Fruit fly (Drosophila melanogaster) whole organism, embryonic: ENCODE measurements around the gene CG33969.

Experiments
- Abd-B ChIP-seq: fragments of 200-800 bp; sonication (Bioruptor generic); optimal IDR thresholded peaks from 2 replicates; lab custom pipeline; 2018; ENCODE audit warnings: missing biosample characterization, mild to moderate bottlenecking, missing genetic modification characterization, moderate library complexity
- Ada2b ChIP-seq: fragments of 200-800 bp; sonication (Bioruptor generic); IDR thresholded peaks from 2 replicates; pipeline ENCODE4 v1.3.6; 2022; ENCODE audit warnings: missing biosample characterization, missing genetic modification characterization
- BtbVII ChIP-seq: fragments of 200-800 bp; sonication (Bioruptor generic); optimal IDR thresholded peaks from 3 replicates; lab custom pipeline; 2017; ENCODE audit warnings: missing biosample characterization, mild to moderate bottlenecking, missing genetic modification characterization
- CG10147 ChIP-seq: fragments of 200-800 bp; sonication (Bioruptor generic); optimal IDR thresholded peaks from 2 replicates; lab custom pipeline; 2019; ENCODE audit warnings: missing biosample characterization, mild to moderate bottlenecking, missing genetic modification characterization, moderate library complexity
- CG10209 ChIP-seq: fragments of 200-800 bp; sonication (Bioruptor generic); optimal IDR thresholded peaks from 3 replicates; lab custom pipeline; 2017; ENCODE audit warnings: missing biosample characterization, mild to moderate bottlenecking, missing genetic modification characterization, missing genetic modification reagents
- CG10366 ChIP-seq: fragments of 200-800 bp; sonication (Bioruptor generic); IDR thresholded peaks from 2 replicates; pipeline ENCODE4 v1.3.6; 2022; ENCODE audit warnings: missing biosample characterization, missing genetic modification characterization
- CG10543 ChIP-seq: fragments of 200-800 bp; sonication (Bioruptor generic); optimal IDR thresholded peaks from 3 replicates; lab custom pipeline; 2017; ENCODE audit warnings: missing biosample characterization, mild to moderate bottlenecking, missing genetic modification characterization, moderate library complexity
- CG11247 ChIP-seq: fragments of 200-800 bp; sonication (Bioruptor generic); IDR thresholded peaks from 2 replicates; pipeline ENCODE4 v1.3.6; 2022; ENCODE audit warnings: missing biosample characterization, missing genetic modification characterization
- CG12769 ChIP-seq: fragments of 200-800 bp; sonication (Bioruptor generic); optimal IDR thresholded peaks from 2 replicates; lab custom pipeline; 2019; ENCODE audit warnings: missing biosample characterization, mild to moderate bottlenecking, missing genetic modification characterization, moderate library complexity
- CG13424 ChIP-seq: fragments of 200-800 bp; sonication (Bioruptor generic); optimal IDR thresholded peaks from 2 replicates; lab custom pipeline; 2019; ENCODE audit warnings: missing biosample characterization, mild to moderate bottlenecking, missing genetic modification characterization, moderate library complexity
- CG14965 ChIP-seq: fragments of 200-800 bp; sonication (Bioruptor generic); optimal IDR thresholded peaks from 2 replicates; lab custom pipeline; 2016; ENCODE audit warnings: missing biosample characterization, missing genetic modification characterization, borderline replicate concordance
- CG15073 ChIP-seq: fragments of 200-800 bp; sonication (Bioruptor generic); optimal IDR thresholded peaks from 2 replicates; lab custom pipeline; 2016; ENCODE audit warnings: missing biosample characterization, missing genetic modification characterization
- CG16863 ChIP-seq: fragments of 200-800 bp; sonication (Bioruptor generic); optimal IDR thresholded peaks from 3 replicates; lab custom pipeline; 2016; ENCODE audit warnings: missing biosample characterization, missing genetic modification characterization
- CG34422 ChIP-seq: fragments of 200-800 bp; sonication (Bioruptor generic); IDR thresholded peaks from 3 replicates; pipeline ENCODE4 v1.3.6; 2022; ENCODE audit warnings: missing biosample characterization, missing genetic modification characterization
- CG7745 ChIP-seq: fragments of 200-800 bp; sonication (Bioruptor generic); optimal IDR thresholded peaks from 2 replicates; lab custom pipeline; 2018; ENCODE audit warnings: missing biosample characterization, mild to moderate bottlenecking, missing genetic modification characterization, moderate library complexity
- CG7839 ChIP-seq: fragments of 200-800 bp; sonication (Bioruptor generic); optimal IDR thresholded peaks from 3 replicates; lab custom pipeline; 2018; ENCODE audit warnings: missing biosample characterization, mild to moderate bottlenecking, missing genetic modification characterization, moderate library complexity
- CG9437 ChIP-seq: fragments of 200-800 bp; sonication (Bioruptor generic); optimal IDR thresholded peaks from 2 replicates; lab custom pipeline; 2018; ENCODE audit warnings: missing biosample characterization, mild to moderate bottlenecking, missing genetic modification characterization
- CG9727 ChIP-seq: fragments of 200-800 bp; sonication (Bioruptor generic); optimal IDR thresholded peaks from 3 replicates; lab custom pipeline; 2017; ENCODE audit warnings: missing biosample characterization, mild to moderate bottlenecking, missing genetic modification characterization
- CG9876 ChIP-seq: fragments of 200-800 bp; sonication (Bioruptor generic); optimal IDR thresholded peaks from 2 replicates; lab custom pipeline; 2016; ENCODE audit warnings: missing biosample characterization, missing genetic modification characterization
- CrebB ChIP-seq: fragments of 200-800 bp; sonication (Bioruptor generic); optimal IDR thresholded peaks from 3 replicates; lab custom pipeline; 2018; ENCODE audit warnings: missing biosample characterization, mild to moderate bottlenecking, missing genetic modification characterization
- ERR ChIP-seq: fragments of 200-800 bp; sonication (Bioruptor generic); optimal IDR thresholded peaks from 2 replicates; lab custom pipeline; 2016; ENCODE audit warnings: missing biosample characterization, missing genetic modification characterization
- Eip74EF ChIP-seq, 2 experiments: fragments of 200-800 bp in 1 of 2; fragments of >200 bp in 1 of 2; sonication (Bioruptor generic) in 1 of 2; optimal IDR thresholded peaks; 2 replicates each; lab custom pipeline; 2017 to 2019; ENCODE audit warnings: missing biosample characterization in 2 of 2, missing genetic modification characterization in 2 of 2, mild to moderate bottlenecking in 1 of 2, moderate library complexity in 1 of 2
- Ets65A ChIP-seq: fragments of 200-800 bp; sonication (Bioruptor generic); peaks from one replicate; lab custom pipeline; 2016; ENCODE audit warnings: missing biosample characterization, missing genetic modification characterization
- H2.0 ChIP-seq: fragments of 200-800 bp; sonication (Bioruptor generic); IDR thresholded peaks from 2 replicates; pipeline ENCODE4 v1.3.6; 2022; ENCODE audit warnings: missing biosample characterization, missing genetic modification characterization
- HLH4C ChIP-seq: fragments of 200-800 bp; sonication (Bioruptor generic); IDR thresholded peaks from 3 replicates; pipeline ENCODE4 v1.3.6; 2022; ENCODE audit warnings: missing biosample characterization, missing genetic modification characterization; ENCODE audit not compliant: partially characterized antibody
- Hsf ChIP-seq: fragments of 200-800 bp; sonication (Bioruptor generic); optimal IDR thresholded peaks from 3 replicates; lab custom pipeline; 2016; ENCODE audit warnings: missing biosample characterization, missing genetic modification characterization
- NfI ChIP-seq: fragments of 200-800 bp; sonication (Bioruptor generic); optimal IDR thresholded peaks from 3 replicates; lab custom pipeline; 2018; ENCODE audit warnings: missing biosample characterization, mild to moderate bottlenecking, missing genetic modification characterization, moderate library complexity
- Optix ChIP-seq: fragments of 200-800 bp; sonication (Bioruptor generic); IDR thresholded peaks from 3 replicates; pipeline ENCODE4 v1.3.6; 2022; ENCODE audit warnings: missing biosample characterization, missing genetic modification characterization
- Ptx1 ChIP-seq: fragments of 200-800 bp; sonication (Bioruptor generic); IDR thresholded peaks from 2 replicates; pipeline ENCODE4 v1.3.6; 2022; ENCODE audit warnings: missing biosample characterization, missing genetic modification characterization
- bcd ChIP-seq: fragments of 200-800 bp; sonication (Bioruptor generic); optimal IDR thresholded peaks from 2 replicates; lab custom pipeline; 2017; ENCODE audit warnings: missing biosample characterization, mild to moderate bottlenecking, missing genetic modification characterization
- br ChIP-seq: fragments of >200 bp; optimal IDR thresholded peaks from 2 replicates; lab custom pipeline; 2017
- chif ChIP-seq, 2 experiments: fragments of 200-800 bp; sonication (Bioruptor generic); optimal IDR thresholded peaks; 3 replicates each; lab custom pipeline; 2016; ENCODE audit warnings: missing biosample characterization in 2 of 2, missing genetic modification characterization in 2 of 2
- crc ChIP-seq: fragments of 200-800 bp; sonication (Bioruptor generic); optimal IDR thresholded peaks from 2 replicates; lab custom pipeline; 2016; ENCODE audit warnings: missing biosample characterization, missing genetic modification characterization
- cwo ChIP-seq: fragments of 200-800 bp; sonication (Bioruptor generic); optimal IDR thresholded peaks from 3 replicates; lab custom pipeline; 2017; ENCODE audit warnings: missing biosample characterization, missing genetic modification characterization, mild to moderate bottlenecking, moderate library complexity, missing genetic modification reagents
- dm ChIP-seq: fragments of 200-800 bp; sonication (Bioruptor generic); optimal IDR thresholded peaks from 3 replicates; lab custom pipeline; 2016; ENCODE audit warnings: missing biosample characterization, missing genetic modification characterization
- dpn ChIP-seq, 2 experiments: fragments of 200-800 bp; sonication (Bioruptor generic); optimal IDR thresholded peaks; 3 replicates each; lab custom pipeline; 2016; ENCODE audit warnings: missing biosample characterization in 2 of 2, missing genetic modification characterization in 2 of 2
- emc ChIP-seq: fragments of 200-800 bp; sonication (Bioruptor generic); optimal IDR thresholded peaks from 2 replicates; lab custom pipeline; 2016; ENCODE audit warnings: missing biosample characterization, missing genetic modification characterization
- fu2 ChIP-seq: fragments of 200-800 bp; sonication (Bioruptor generic); optimal IDR thresholded peaks from 2 replicates; lab custom pipeline; 2016; ENCODE audit warnings: missing biosample characterization, missing genetic modification characterization
- gcm ChIP-seq: fragments of 200-800 bp; sonication (Bioruptor generic); optimal IDR thresholded peaks from 2 replicates; lab custom pipeline; 2019; ENCODE audit warnings: missing biosample characterization, mild to moderate bottlenecking, missing genetic modification characterization, moderate library complexity
- h ChIP-seq: fragments of >200 bp; optimal IDR thresholded peaks from 2 replicates; lab custom pipeline; 2017
- jing ChIP-seq: fragments of 200-800 bp; sonication (Bioruptor generic); optimal IDR thresholded peaks from 2 replicates; lab custom pipeline; 2018; ENCODE audit warnings: missing biosample characterization, mild to moderate bottlenecking, missing genetic modification characterization
- lab ChIP-seq: fragments of 200-800 bp; sonication (Bioruptor generic); optimal IDR thresholded peaks from 3 replicates; lab custom pipeline; 2017; ENCODE audit warnings: missing biosample characterization, missing genetic modification characterization, mild to moderate bottlenecking, moderate library complexity, missing genetic modification reagents
- pho ChIP-seq: fragments of 200-800 bp; sonication (Bioruptor generic); optimal IDR thresholded peaks from 2 replicates; lab custom pipeline; 2016; ENCODE audit warnings: missing biosample characterization, missing genetic modification characterization
- trem ChIP-seq: fragments of 200-800 bp; optimal IDR thresholded peaks from 3 replicates; lab custom pipeline; 2019; ENCODE audit warnings: missing biosample characterization, mild to moderate bottlenecking, missing genetic modification characterization, moderate library complexity
- tup ChIP-seq: fragments of 200-800 bp; sonication (Bioruptor generic); optimal IDR thresholded peaks from 2 replicates; lab custom pipeline; 2016; ENCODE audit warnings: missing biosample characterization, mild to moderate bottlenecking, missing genetic modification characterization, moderate library complexity
- unc-4 ChIP-seq: fragments of 200-800 bp; sonication (Bioruptor generic); IDR thresholded peaks from 2 replicates; pipeline ENCODE4 v1.3.6; 2022; ENCODE audit warnings: missing biosample characterization, missing genetic modification characterization; ENCODE audit not compliant: partially characterized antibody
- usp ChIP-seq: fragments of >200 bp; optimal IDR thresholded peaks from 2 replicates; lab custom pipeline; 2017; ENCODE audit warnings: missing biosample characterization, missing genetic modification characterization
- vvl ChIP-seq: fragments of 200-800 bp; sonication (Bioruptor generic); IDR thresholded peaks from 2 replicates; pipeline ENCODE4 v1.3.6; 2022; ENCODE audit warnings: missing biosample characterization, missing genetic modification characterization
- wdn ChIP-seq: fragments of 200-800 bp; sonication (Bioruptor generic); IDR thresholded peaks from 2 replicates; pipeline ENCODE4 v1.3.6; 2022; ENCODE audit warnings: missing biosample characterization, missing genetic modification characterization
- zen2 ChIP-seq: fragments of 200-800 bp; sonication (Bioruptor generic); IDR thresholded peaks from 3 replicates; pipeline ENCODE4 v1.3.6; 2022; ENCODE audit warnings: missing biosample characterization, missing genetic modification characterization; ENCODE audit not compliant: partially characterized antibody

CG33969 gene

DNA sequence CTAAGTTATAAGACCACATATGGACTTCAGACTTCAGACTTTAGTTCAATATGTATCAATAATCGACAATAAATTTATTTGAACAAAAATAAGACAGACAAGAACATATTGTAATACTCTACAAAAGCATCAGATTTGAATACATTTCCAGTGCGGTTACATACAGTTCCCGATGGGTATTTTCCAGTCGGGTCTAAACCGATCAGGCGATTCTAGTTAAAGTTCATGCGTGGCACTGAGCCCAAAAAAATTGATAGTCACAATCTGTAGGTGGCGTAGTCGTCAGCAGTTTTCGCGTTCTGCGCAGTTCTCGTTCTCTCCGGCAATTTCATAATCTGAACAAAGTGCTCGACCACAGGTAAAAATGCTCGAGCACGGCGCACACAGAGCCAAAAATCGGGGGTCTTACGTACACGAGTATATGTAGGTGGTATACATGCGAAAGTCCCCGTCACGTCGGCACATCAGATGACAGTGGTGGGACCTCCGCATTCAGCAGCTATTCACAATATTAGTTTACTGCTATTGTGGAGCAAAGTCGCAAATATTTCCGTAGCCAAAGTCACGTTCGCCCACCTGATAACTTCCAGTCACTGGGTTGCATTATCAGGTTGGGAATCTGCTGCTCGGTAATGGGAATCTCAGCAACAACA is 2.0 kb upstream of the CG33969 start (continued):
- peak; percentile 65 for TF ChIP-seq lab (GFP tag; lab: Kevin White, UChicago)
- TF ChIP-seq Ptx1 (GFP tag; lab: Robert Waterston, UW) = peak; percentile 49
- TF ChIP-seq CG34422 (GFP tag; lab: Robert Waterston, UW) = no peak
- peak in 1 of 2 experiments; percentile 2 for TF ChIP-seq chif (GFP tag; optimal IDR thresholded peaks at IDR 0.05; lab: Kevin White, UChicago)
- TF ChIP-seq h (lab: Kevin White, UChicago) = no peak
- TF ChIP-seq Ada2b = peak; percentile 31; the same call in 1 of the 2 replicates
- TF ChIP-seq CG14965 = no peak
- TF ChIP-seq Optix = no peak
- no peak for TF ChIP-seq dm
- peak; percentile 63 for TF ChIP-seq CG7839 (tag; lab: Kevin White, UChicago)
- peak; percentile 25; the same call in 1 of the 2 replicates for TF ChIP-seq vvl (GFP tag; lab: Robert Waterston, UW)
- peak; percentile 85 for TF ChIP-seq cwo (GFP tag; lab: Kevin White, UChicago)
- peak; percentile 31; the same call in 1 of the 2 replicates for TF ChIP-seq CG10366 (GFP tag; lab: Robert Waterston, UW)
- peak; percentile 3 for TF ChIP-seq NfI
- TF ChIP-seq ERR (GFP tag; lab: Kevin White, UChicago) = no peak
- peak; percentile 53 for TF ChIP-seq bcd (GFP tag; lab: Kevin White, UChicago)
- TF ChIP-seq CG10209 (GFP tag; lab: Kevin White, UChicago) = peak; percentile 40
- TF ChIP-seq CG9437 (GFP tag; lab: Kevin White, UChicago) = no peak
- TF ChIP-seq unc-4 (GFP tag; lab: Robert Waterston, UW) = no peak
- TF ChIP-seq CG9727 (GFP tag; lab: Kevin White, UChicago) = peak; percentile 57
- TF ChIP-seq CG9876 (GFP tag; lab: Kevin White, UChicago) = no peak
- no peak for TF ChIP-seq br (lab: Kevin White, UChicago)
- TF ChIP-seq jing (GFP tag; lab: Kevin White, UChicago) = no peak
- TF ChIP-seq CG12769 (tag; lab: Kevin White, UChicago) = peak; percentile 73
- TF ChIP-seq usp (GFP tag; lab: Kevin White, UChicago) = no peak
- peak; percentile 19 for TF ChIP-seq fu2 (GFP tag; lab: Kevin White, UChicago)
- TF ChIP-seq CG11247 (GFP tag; lab: Robert Waterston, UW) = no peak
- TF ChIP-seq emc = peak; percentile 56
- TF ChIP-seq dpn (GFP tag; optimal IDR thresholded peaks at IDR 0.05; lab: Kevin White, UChicago) = peak; percentile 37 to 49
- TF ChIP-seq H2.0 (GFP tag; lab: Robert Waterston, UW) = no peak
- peak; percentile 64 for TF ChIP-seq pho (GFP tag; lab: Kevin White, UChicago)
- peak; percentile 62 for TF ChIP-seq Hsf (GFP tag; lab: Kevin White, UChicago)
- TF ChIP-seq BtbVII (GFP tag; lab: Kevin White, UChicago) = peak; percentile 65
- peak; percentile 26 for TF ChIP-seq CG13424 (tag; lab: Kevin White, UChicago)
- TF ChIP-seq CG10147 = peak; percentile 3
- no peak for TF ChIP-seq CG16863 (GFP tag; lab: Kevin White, UChicago)
- TF ChIP-seq zen2 (GFP tag; lab: Robert Waterston, UW) = no peak
- TF ChIP-seq gcm = no peak
- 0 out of 2 replicates have a peak, but pooled peaks have one; percentile 7 for TF ChIP-seq wdn
- no peak for TF ChIP-seq CG7745
- peak; percentile 44 for TF ChIP-seq CrebB (tag; lab: Kevin White, UChicago)
- TF ChIP-seq HLH4C (GFP tag; lab: Robert Waterston, UW) = no peak
- TF ChIP-seq tup (GFP tag; lab: Kevin White, UChicago) = no peak
- TF ChIP-seq CG15073 (GFP tag; lab: Kevin White, UChicago) = peak; percentile 40
- peak; percentile 31 for TF ChIP-seq Ets65A (GFP tag; lab: Kevin White, UChicago)
- TF ChIP-seq crc = peak; percentile 35
- TF ChIP-seq Eip74EF (GFP tag; optimal IDR thresholded peaks at IDR 0.05; lab: Kevin White, UChicago) = no peak
- TF ChIP-seq CG10543 = peak; percentile 90
- no peak for TF ChIP-seq trem (tag; lab: Kevin White, UChicago)
- no peak for TF ChIP-seq Abd-B
